2 worm cellular contexts compared by ENCODE assay signal in genomic region chrIV:13879851-13880250, ce11.
A peak's percentile ranks its signal among the peaks of the same experiment; 100 is the strongest.
TF ChIP-seq lines count a peak whose summit lies in the region.

TSS of gene B0513.4 (plus strand) at chrIV:13880151.

TF ChIP-seq in whole organism, L4 larva, 104 proteins besides CTCF, POLR2A, EP300 and RAD21:
- TF ChIP-seq set-16 (GFP tag; IDR thresholded peaks at IDR 0.05; lab: Robert Waterston, UW): peak; percentile 41; the same call in 1 of the 2 replicates
- TF ChIP-seq F37D6.2 (tag; optimal IDR thresholded peaks at IDR 0.05; lab: Kevin White, UChicago): no peak

TF ChIP-seq in whole organism, young adult, 124 proteins besides CTCF, POLR2A, EP300 and RAD21:
- TF ChIP-seq zfh-2 (GFP tag; conservative IDR thresholded peaks at IDR 0.05; lab: Robert Waterston, UW) (peak; percentile 69), egl-44 (GFP tag; IDR thresholded peaks at IDR 0.05; lab: Robert Waterston, UW) (no peak)
